Fruit fly (Drosophila melanogaster): ENCODE results near the gene Mur18B.
A peak's percentile ranks its signal among the peaks of the same experiment; 100 is the strongest.

Mur18B gene

dm6 chrX:19259802-19260695, 47.0 kb downstream of the Mur18B start (continued):
- TF ChIP-seq nom (GFP tag; optimal IDR thresholded peaks at IDR 0.05) (no peak), dmrt99B (tag; optimal IDR thresholded peaks at IDR 0.05) (no peak), Neu2 (GFP tag; optimal IDR thresholded peaks at IDR 0.05; ENCODE audit: borderline replicate concordance) (no peak), CG4360 (GFP tag; IDR thresholded peaks at IDR 0.05) (peak; percentile 94), Trl (optimal IDR thresholded peaks at IDR 0.05) (peak; percentile 74 to 77), Trl (GFP tag; optimal IDR thresholded peaks at IDR 0.05) (no peak), Ravus (GFP tag; IDR thresholded peaks at IDR 0.05) (no peak), CG13287 (GFP tag; IDR thresholded peaks at IDR 0.05; ENCODE audit: partially characterized antibody) (no peak), CTCF (GFP tag; optimal IDR thresholded peaks at IDR 0.05) (no peak)

- TF ChIP-seq Ada2b (GFP tag; IDR thresholded peaks at IDR 0.05): no peak
- peak; percentile 85 for TF ChIP-seq CG4360 (GFP tag; IDR thresholded peaks at IDR 0.05)
- TF ChIP-seq jumu (GFP tag; optimal IDR thresholded peaks at IDR 0.05): no peak
- no peak for TF ChIP-seq CG15269 (tag; optimal IDR thresholded peaks at IDR 0.05)
- no peak for TF ChIP-seq D (optimal IDR thresholded peaks at IDR 0.05)
- no peak for TF ChIP-seq D (GFP tag; optimal IDR thresholded peaks at IDR 0.05)
- no peak for TF ChIP-seq Kr (GFP tag; optimal IDR thresholded peaks at IDR 0.05)
- TF ChIP-seq CG17359 (tag; optimal IDR thresholded peaks at IDR 0.05): no peak
- TF ChIP-seq CG11085 (GFP tag; IDR thresholded peaks at IDR 0.05): no peak
- TF ChIP-seq CG11504 (tag; optimal IDR thresholded peaks at IDR 0.05): no peak
- TF ChIP-seq CG3407 (GFP tag; optimal IDR thresholded peaks at IDR 0.05): no peak
- TF ChIP-seq wek (GFP tag; optimal IDR thresholded peaks at IDR 0.05): no peak
- TF ChIP-seq ara (GFP tag; IDR thresholded peaks at IDR 0.05): no peak
- no peak for TF ChIP-seq knrl (GFP tag; IDR thresholded peaks at IDR 0.05; ENCODE audit: partially characterized antibody)
- peak; percentile 41 for TF ChIP-seq nom (GFP tag; optimal IDR thresholded peaks at IDR 0.05)
- no peak for TF ChIP-seq CG17186 (GFP tag; optimal IDR thresholded peaks at IDR 0.05)
- no peak for TF ChIP-seq Chrac-16 (GFP tag; optimal IDR thresholded peaks at IDR 0.05)
- no peak for TF ChIP-seq CG4617 (GFP tag; optimal IDR thresholded peaks at IDR 0.05; ENCODE audit: borderline replicate concordance)
- TF ChIP-seq Hand (GFP tag; optimal IDR thresholded peaks at IDR 0.05): no peak
- peak; percentile 19 for TF ChIP-seq Elba2 (GFP tag; optimal IDR thresholded peaks at IDR 0.05)
- TF ChIP-seq croc (GFP tag; conservative IDR thresholded peaks at IDR 0.05): no peak
- no peak for TF ChIP-seq Mes4 (GFP tag; optimal IDR thresholded peaks at IDR 0.05)
- TF ChIP-seq CG10267 (tag; optimal IDR thresholded peaks at IDR 0.05): no peak
- no peak for TF ChIP-seq CG10321 (GFP tag; IDR thresholded peaks at IDR 0.05)
- no peak for TF ChIP-seq CG10979 (tag; optimal IDR thresholded peaks at IDR 0.05)
- TF ChIP-seq CG42726 (GFP tag; IDR thresholded peaks at IDR 0.05; ENCODE audit: partially characterized antibody): 0 out of 2 replicates have a peak, but pooled peaks have one; percentile 11
- no peak for TF ChIP-seq sisA (GFP tag; IDR thresholded peaks at IDR 0.05)
- TF ChIP-seq CG12391 (tag; optimal IDR thresholded peaks at IDR 0.05): no peak
- TF ChIP-seq CG3163 (GFP tag; optimal IDR thresholded peaks at IDR 0.05): no peak
- no peak for TF ChIP-seq CG7357 (GFP tag; IDR thresholded peaks at IDR 0.05)
- TF ChIP-seq Pdp1 (GFP tag; optimal IDR thresholded peaks at IDR 0.05): peak in 1 of 2 experiments; percentile 4
- TF ChIP-seq crol (GFP tag; IDR thresholded peaks at IDR 0.05): peak; percentile 71
- TF ChIP-seq CG7271 (tag; optimal IDR thresholded peaks at IDR 0.05): no peak
- TF ChIP-seq CG30431 (GFP tag; optimal IDR thresholded peaks at IDR 0.05): no peak
- TF ChIP-seq E2f1 (GFP tag; IDR thresholded peaks at IDR 0.05): no peak
- no peak for TF ChIP-seq CG1792 (GFP tag; optimal IDR thresholded peaks at IDR 0.05)
- TF ChIP-seq sna (GFP tag; IDR thresholded peaks at IDR 0.05; ENCODE audit: partially characterized antibody): no peak
- TF ChIP-seq sob (GFP tag; IDR thresholded peaks at IDR 0.05): no peak
These were observed 47.6 kb downstream of the Mur18B start for dm6 chrX:19260696-19260989.
